Worm (Caenorhabditis elegans) whole organism, L2 larva: ENCODE measurements around the gene tbc-16.

Source experiments
- C34F6.9 ChIP-seq: fragments of 150-350 bp; optimal IDR thresholded peaks from 2 replicates; lab custom pipeline; 2014; ENCODE audit warnings: missing biosample characterization, missing genetic modification characterization
- F13H6.1 ChIP-seq: sonication (generic microtip); optimal IDR thresholded peaks from 2 replicates; lab custom pipeline; 2016; ENCODE audit warnings: missing genetic modification characterization, missing compliant biosample characterization
- R02D3.7 ChIP-seq: fragments of 150-350 bp; optimal IDR thresholded peaks from 2 replicates; lab custom pipeline; 2014; ENCODE audit warnings: missing biosample characterization, missing genetic modification characterization
- Y55F3AM.14 ChIP-seq: fragments of 200-800 bp; sonication (Bioruptor generic); optimal IDR thresholded peaks from 2 replicates; lab custom pipeline; 2018; ENCODE audit warnings: mild to moderate bottlenecking, missing genetic modification characterization, missing compliant biosample characterization
- ZK546.5 ChIP-seq: sonication (generic microtip); optimal IDR thresholded peaks from 2 replicates; lab custom pipeline; 2017; ENCODE audit warnings: missing biosample characterization, missing genetic modification characterization
- alr-1 ChIP-seq: fragments of 150-350 bp; optimal IDR thresholded peaks from 2 replicates; lab custom pipeline; 2014; ENCODE audit warnings: missing biosample characterization, missing genetic modification characterization
- aly-2 ChIP-seq: fragments of 150-350 bp; optimal IDR thresholded peaks from 2 replicates; lab custom pipeline; 2014; ENCODE audit warnings: missing biosample characterization, missing genetic modification characterization
- ama-1 ChIP-seq: fragments of 150-350 bp; optimal IDR thresholded peaks from 2 replicates; lab custom pipeline; 2018; ENCODE audit warnings: inconsistent platforms
- blmp-1 ChIP-seq: sonication (generic microtip); optimal IDR thresholded peaks from 2 replicates; lab custom pipeline; 2017; ENCODE audit warnings: missing genetic modification characterization, mild to moderate bottlenecking, missing compliant biosample characterization, antibody characterized with exemption, moderate library complexity; ENCODE audit not compliant: insufficient read depth
- ceh-16 ChIP-seq: fragments of 150-350 bp; optimal IDR thresholded peaks from 2 replicates; lab custom pipeline; 2014; ENCODE audit warnings: missing biosample characterization, missing genetic modification characterization
- ceh-82 ChIP-seq: fragments of 150-350 bp; optimal IDR thresholded peaks from 2 replicates; lab custom pipeline; 2014; ENCODE audit warnings: missing biosample characterization, missing genetic modification characterization
- crh-2 ChIP-seq: sonication (generic microtip); optimal IDR thresholded peaks from 2 replicates; lab custom pipeline; 2017; ENCODE audit warnings: missing biosample characterization, missing genetic modification characterization
- egl-27 ChIP-seq: sonication (generic microtip); optimal IDR thresholded peaks from 3 replicates; lab custom pipeline; 2017; ENCODE audit warnings: missing biosample characterization, missing genetic modification reagents, missing genetic modification characterization
- elt-3 ChIP-seq: sonication (generic microtip); optimal IDR thresholded peaks from 2 replicates; lab custom pipeline; 2017; ENCODE audit warnings: missing biosample characterization, missing genetic modification characterization
- fos-1 ChIP-seq: fragments of 150-350 bp; optimal IDR thresholded peaks from 2 replicates; lab custom pipeline; 2014; ENCODE audit warnings: missing biosample characterization, missing genetic modification characterization
- gmeb-1 ChIP-seq: fragments of 150-350 bp; optimal IDR thresholded peaks from 2 replicates; lab custom pipeline; 2014; ENCODE audit warnings: missing biosample characterization, missing genetic modification characterization
- lin-11 ChIP-seq: fragments of 150-350 bp; sonication (generic microtip); optimal IDR thresholded peaks from 2 replicates; lab custom pipeline; 2014; ENCODE audit warnings: missing biosample characterization, missing genetic modification characterization, inconsistent platforms, mixed read lengths
- lin-13 ChIP-seq: fragments of 150-350 bp; optimal IDR thresholded peaks from 2 replicates; lab custom pipeline; 2014; ENCODE audit warnings: missing biosample characterization, missing genetic modification reagents, missing genetic modification characterization
- lin-39 ChIP-seq: fragments of 150-350 bp; optimal IDR thresholded peaks from 2 replicates; lab custom pipeline; 2014; ENCODE audit warnings: missing biosample characterization, missing genetic modification reagents, missing genetic modification characterization
- lsy-2 ChIP-seq, 2 experiments: fragments of 150-350 bp in 1 of 2; sonication (generic microtip) in 1 of 2; optimal IDR thresholded peaks; 2 replicates each; lab custom pipeline; 2014 to 2017; ENCODE audit warnings: missing biosample characterization in 2 of 2, missing genetic modification characterization in 2 of 2
- mab-5 ChIP-seq: fragments of 150-350 bp; optimal IDR thresholded peaks from 2 replicates; lab custom pipeline; 2014; ENCODE audit warnings: missing biosample characterization, missing genetic modification characterization
- mbf-1 ChIP-seq: sonication (generic microtip); optimal IDR thresholded peaks from 2 replicates; lab custom pipeline; 2017; ENCODE audit warnings: missing biosample characterization, missing genetic modification characterization
- nhr-11 ChIP-seq: fragments of 150-350 bp; optimal IDR thresholded peaks from 2 replicates; lab custom pipeline; 2014; ENCODE audit warnings: missing biosample characterization, missing genetic modification characterization
- nhr-12 ChIP-seq: fragments of 150-350 bp; optimal IDR thresholded peaks from 2 replicates; lab custom pipeline; 2014; ENCODE audit warnings: missing biosample characterization, missing genetic modification characterization
- nhr-129 ChIP-seq: fragments of 150-350 bp; optimal IDR thresholded peaks from 2 replicates; lab custom pipeline; 2014; ENCODE audit warnings: missing biosample characterization, missing genetic modification characterization
- nhr-21 ChIP-seq: fragments of 150-350 bp; optimal IDR thresholded peaks from 2 replicates; lab custom pipeline; 2014; ENCODE audit warnings: missing biosample characterization, missing genetic modification characterization
- nhr-23 ChIP-seq: fragments of 150-350 bp; optimal IDR thresholded peaks from 2 replicates; lab custom pipeline; 2014; ENCODE audit warnings: missing biosample characterization, missing genetic modification reagents, missing genetic modification characterization
- nhr-237 ChIP-seq: fragments of 150-350 bp; optimal IDR thresholded peaks from 2 replicates; lab custom pipeline; 2014; ENCODE audit warnings: missing biosample characterization, missing genetic modification characterization
- nhr-25 ChIP-seq: fragments of 150-350 bp; sonication (generic microtip); optimal IDR thresholded peaks from 3 replicates; lab custom pipeline; 2014; ENCODE audit warnings: missing biosample characterization, missing genetic modification characterization
- nhr-6 ChIP-seq: fragments of 150-350 bp; optimal IDR thresholded peaks from 2 replicates; lab custom pipeline; 2014; ENCODE audit warnings: missing biosample characterization, missing genetic modification characterization
- nhr-77 ChIP-seq: fragments of 150-350 bp; optimal IDR thresholded peaks from 2 replicates; lab custom pipeline; 2014; ENCODE audit warnings: missing biosample characterization, missing genetic modification characterization
- peb-1 ChIP-seq: fragments of 150-350 bp; optimal IDR thresholded peaks from 2 replicates; lab custom pipeline; 2014; ENCODE audit warnings: missing biosample characterization, missing genetic modification characterization
- sem-4 ChIP-seq: fragments of 150-350 bp; optimal IDR thresholded peaks from 2 replicates; lab custom pipeline; 2014; ENCODE audit warnings: missing biosample characterization, missing genetic modification reagents, missing genetic modification characterization
- skn-1 ChIP-seq: sonication (generic microtip); optimal IDR thresholded peaks from 2 replicates; lab custom pipeline; 2017; ENCODE audit warnings: missing biosample characterization, missing genetic modification characterization
- sma-3 ChIP-seq: sonication (generic microtip); optimal IDR thresholded peaks from 2 replicates; lab custom pipeline; 2016; ENCODE audit warnings: missing genetic modification reagents, missing genetic modification characterization, missing compliant biosample characterization
- sma-9 ChIP-seq, 2 experiments: fragments of 150-350 bp in 1 of 2; sonication (generic microtip) in 1 of 2; optimal IDR thresholded peaks; 2 replicates each; lab custom pipeline; 2014 to 2016; ENCODE audit warnings: missing genetic modification characterization in 2 of 2, mild to moderate bottlenecking in 1 of 2, missing biosample characterization in 1 of 2, missing compliant biosample characterization in 1 of 2, missing genetic modification reagents in 1 of 2, moderate library complexity in 1 of 2
- snpc-4 ChIP-seq: fragments of 150-350 bp; optimal IDR thresholded peaks from 2 replicates; lab custom pipeline; 2014; ENCODE audit warnings: missing biosample characterization, missing genetic modification characterization
- unc-55 ChIP-seq: fragments of 150-350 bp; sonication (generic microtip); optimal IDR thresholded peaks from 3 replicates; lab custom pipeline; 2014; ENCODE audit warnings: missing biosample characterization, missing genetic modification reagents, missing genetic modification characterization
- unc-62 ChIP-seq: fragments of 150-350 bp; optimal IDR thresholded peaks from 2 replicates; lab custom pipeline; 2014; ENCODE audit warnings: missing biosample characterization, missing genetic modification reagents, missing genetic modification characterization
- zag-1 ChIP-seq: fragments of 150-350 bp; optimal IDR thresholded peaks from 2 replicates; lab custom pipeline; 2014; ENCODE audit warnings: missing biosample characterization, missing genetic modification characterization
- ztf-1 ChIP-seq: fragments of 200-800 bp; sonication (Bioruptor generic); conservative IDR thresholded peaks from 2 replicates; pipeline ENCODE4 v1.3.6; 2022; ENCODE audit warnings: missing genetic modification characterization, missing compliant biosample characterization
- ztf-11 ChIP-seq: sonication (generic microtip); optimal IDR thresholded peaks from 2 replicates; lab custom pipeline; 2017; ENCODE audit warnings: missing biosample characterization, missing genetic modification characterization

tbc-16 gene

DNA sequence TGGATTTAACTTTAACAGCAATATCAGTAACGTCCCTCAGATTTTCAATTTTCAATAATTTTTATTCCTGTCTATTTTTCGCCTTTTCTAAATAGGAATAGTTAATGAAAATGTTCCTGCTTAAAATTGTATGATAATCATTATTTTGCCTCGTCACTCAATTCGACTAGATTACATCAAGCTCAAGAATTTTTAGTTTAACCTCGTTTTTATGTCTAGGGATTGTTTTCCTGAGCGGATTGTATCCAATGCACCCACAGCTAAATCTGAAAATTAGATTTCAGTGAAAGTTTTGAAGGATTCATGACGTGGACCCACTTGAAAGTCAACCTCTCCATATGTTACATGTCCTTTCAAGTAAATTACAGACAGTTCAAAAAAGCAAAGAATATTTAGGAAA is 26.5 kb downstream of the tbc-16 start:
- no peak for TF ChIP-seq Y55F3AM.14 (GFP tag; lab: Kevin White, UChicago)
- TF ChIP-seq peb-1 (tag; lab: Kevin White, UChicago), result no peak
- TF ChIP-seq nhr-6 (tag; lab: Kevin White, UChicago), result no peak
- TF ChIP-seq nhr-23 (tag; lab: Kevin White, UChicago), result no peak
- TF ChIP-seq ceh-82 (tag; lab: Kevin White, UChicago), result no peak
- no peak for TF ChIP-seq skn-1 (tag; lab: Kevin White, UChicago)
- no peak for TF ChIP-seq unc-55 (GFP tag; lab: Kevin White, UChicago)
- TF ChIP-seq F13H6.1 (tag; lab: Kevin White, UChicago), result no peak
- TF ChIP-seq sma-3 (GFP tag; lab: Kevin White, UChicago), result no peak
- no peak for TF ChIP-seq unc-62 (GFP tag; lab: Kevin White, UChicago)
- TF ChIP-seq R02D3.7 (tag; lab: Kevin White, UChicago), result no peak
- no peak for TF ChIP-seq aly-2 (tag; lab: Kevin White, UChicago)
- no peak for TF ChIP-seq blmp-1 (tag; lab: Kevin White, UChicago)
- no peak for TF ChIP-seq ZK546.5 (tag; lab: Kevin White, UChicago)
- no peak for TF ChIP-seq zag-1 (tag; lab: Kevin White, UChicago)

DNA sequence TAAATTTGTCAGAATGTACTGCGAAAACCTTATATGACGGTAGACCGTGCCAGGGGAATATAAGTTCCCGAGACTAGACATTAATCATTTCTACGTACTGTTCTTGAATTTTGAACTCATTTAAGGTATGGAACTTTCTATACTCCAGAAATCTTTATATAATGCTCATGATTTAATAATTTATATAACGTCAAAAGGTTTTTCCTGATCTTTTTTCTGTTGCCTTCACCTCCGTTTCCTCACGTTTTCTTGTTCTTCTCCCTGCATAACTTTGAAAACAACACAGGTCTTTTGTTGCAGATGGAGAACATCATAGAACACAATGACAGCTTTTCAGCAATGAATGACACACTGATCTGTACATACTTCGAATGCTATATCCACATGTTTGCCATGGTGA is 33.7 kb downstream of the tbc-16 start, which contains the start of gene egl-6:
TSS of gene egl-6 (plus strand) at position 301 of the 400 bp plus-strand sequence.
- TF ChIP-seq alr-1 (tag; lab: Kevin White, UChicago) (no peak), snpc-4 (tag; lab: Kevin White, UChicago) (no peak)

DNA sequence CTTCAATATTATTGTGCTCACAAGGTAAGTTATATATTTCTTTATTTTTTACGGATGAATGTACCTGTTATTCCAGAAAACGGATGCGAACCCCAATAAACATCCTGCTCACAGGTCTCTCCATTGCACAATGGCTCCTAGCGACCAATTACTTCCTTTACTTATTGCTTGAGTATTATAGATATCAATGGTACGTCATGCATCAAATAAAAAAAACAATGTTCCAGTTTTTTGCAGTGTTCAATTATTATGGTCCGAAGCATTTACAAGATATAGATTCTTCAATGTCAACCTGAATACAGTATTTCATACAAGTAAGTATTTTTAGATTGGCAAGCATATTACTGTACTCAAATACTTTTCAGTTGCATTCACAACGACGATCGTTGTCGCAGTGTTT is 35.8 kb downstream of the tbc-16 start:
- no peak for TF ChIP-seq ceh-82 (tag; lab: Kevin White, UChicago)
- no peak for TF ChIP-seq nhr-25
- TF ChIP-seq lin-13, result no peak
- TF ChIP-seq nhr-11, result no peak
- TF ChIP-seq lsy-2 (tag; optimal IDR thresholded peaks at IDR 0.05; lab: Kevin White, UChicago), result no peak
- no peak for TF ChIP-seq skn-1 (tag; lab: Kevin White, UChicago)
- no peak for TF ChIP-seq sma-9 (GFP tag; optimal IDR thresholded peaks at IDR 0.05; lab: Kevin White, UChicago)
- TF ChIP-seq sma-9 (tag; optimal IDR thresholded peaks at IDR 0.05; lab: Kevin White, UChicago), result no peak

DNA sequence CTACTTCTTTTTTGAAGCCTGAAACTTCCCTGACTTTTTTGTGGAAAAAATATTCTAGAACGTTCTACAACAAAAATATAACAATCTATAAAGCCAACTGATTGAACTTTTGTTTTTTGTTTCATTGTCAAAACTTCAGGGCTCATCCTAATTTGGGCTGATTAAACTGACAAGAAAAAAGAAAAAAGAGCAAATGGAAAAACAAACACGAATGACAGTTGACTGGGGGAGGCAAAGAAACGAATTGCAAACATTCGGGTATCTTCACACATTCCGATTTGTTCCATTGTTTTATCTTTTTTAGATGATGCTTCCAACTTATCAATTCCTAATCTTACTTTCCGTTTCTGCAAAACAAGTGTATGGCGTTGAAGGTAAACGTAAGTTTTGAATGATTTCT is 38.3 kb downstream of the tbc-16 start, which contains the start of gene C46F4.3:
TSS of gene C46F4.3 (plus strand) at position 301 of the 400 bp plus-strand sequence.
- no peak for TF ChIP-seq ztf-11 (tag; lab: Kevin White, UChicago)

DNA sequence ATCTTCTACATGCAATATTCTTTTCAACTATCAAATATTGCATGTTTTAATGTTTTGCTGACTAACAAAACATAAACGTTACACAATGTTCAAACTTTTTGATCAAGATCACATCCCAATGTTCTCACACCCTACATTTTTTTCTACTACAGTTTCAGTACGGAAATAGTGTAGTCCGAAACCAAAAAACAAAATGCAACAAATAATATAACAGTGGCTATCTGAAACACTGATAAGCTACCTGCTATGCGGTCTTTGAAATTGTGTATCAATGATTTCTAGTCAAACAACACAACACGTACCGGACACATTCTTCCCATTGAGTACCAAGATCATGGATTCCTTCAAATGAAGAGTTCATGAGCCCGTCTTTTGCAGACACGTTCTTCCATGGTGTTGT is 44.2 kb downstream of the tbc-16 start:
- no peak for TF ChIP-seq snpc-4 (tag; lab: Kevin White, UChicago)
- no peak for TF ChIP-seq mbf-1 (tag; lab: Kevin White, UChicago)
- TF ChIP-seq nhr-6 (tag; lab: Kevin White, UChicago), result no peak
- no peak for TF ChIP-seq elt-3

DNA sequence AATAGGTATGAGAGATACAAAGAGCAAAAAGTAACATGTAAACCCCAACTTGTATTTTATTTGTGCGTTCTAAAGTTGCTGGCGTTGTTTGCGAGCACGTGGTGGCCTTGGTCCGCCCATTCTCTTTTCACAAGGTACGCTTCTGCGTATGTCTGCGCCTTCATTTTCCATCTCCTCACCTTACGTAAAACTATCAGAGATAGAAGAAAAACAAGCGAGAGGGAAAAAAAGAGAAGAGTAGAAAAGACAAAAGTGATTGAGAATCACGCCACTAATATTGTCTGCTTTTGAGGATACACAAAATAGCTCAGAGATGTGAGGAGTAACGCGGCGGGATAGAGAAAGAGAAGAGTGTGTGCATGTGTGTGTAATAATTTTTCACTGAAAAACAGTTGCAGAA is 45.0 kb downstream of the tbc-16 start:
- TF ChIP-seq nhr-25 (peak; percentile 63), lin-11 (tag; lab: Kevin White, UChicago) (no peak), nhr-129 (peak; percentile 84), blmp-1 (tag; lab: Kevin White, UChicago) (peak; percentile 28), nhr-12 (no peak), nhr-21 (tag; lab: Kevin White, UChicago) (peak; percentile 39), ama-1 (no peak), nhr-77 (tag; lab: Kevin White, UChicago) (no peak), crh-2 (tag; lab: Kevin White, UChicago) (peak; percentile 65), lin-13 (no peak), aly-2 (tag; lab: Kevin White, UChicago) (no peak), Y55F3AM.14 (GFP tag; lab: Kevin White, UChicago) (no peak), F13H6.1 (tag; lab: Kevin White, UChicago) (peak; percentile 78), lsy-2 (tag; optimal IDR thresholded peaks at IDR 0.05; lab: Kevin White, UChicago) (peak in 1 of 2 experiments; percentile 46), gmeb-1 (tag; lab: Kevin White, UChicago) (no peak), ztf-1 (GFP tag; lab: Robert Waterston, UW) (no peak), nhr-6 (tag; lab: Kevin White, UChicago) (peak; percentile 6), egl-27 (tag; lab: Kevin White, UChicago) (no peak), mbf-1 (tag; lab: Kevin White, UChicago) (no peak), nhr-237 (tag; lab: Kevin White, UChicago) (no peak), ceh-16 (tag; lab: Kevin White, UChicago) (no peak), mab-5 (no peak), nhr-23 (tag; lab: Kevin White, UChicago) (no peak), unc-62 (GFP tag; lab: Kevin White, UChicago) (no peak), lin-39 (tag; lab: Kevin White, UChicago) (no peak), C34F6.9 (tag; lab: Kevin White, UChicago) (peak; percentile 57), sem-4 (tag; lab: Kevin White, UChicago) (peak; percentile 18), zag-1 (tag; lab: Kevin White, UChicago) (no peak), sma-3 (GFP tag; lab: Kevin White, UChicago) (peak; percentile 30), fos-1 (tag; lab: Kevin White, UChicago) (peak; percentile 29)
